Worm (Caenorhabditis elegans): Measurements from ENCODE around the gene T24A6.1.

DNA sequence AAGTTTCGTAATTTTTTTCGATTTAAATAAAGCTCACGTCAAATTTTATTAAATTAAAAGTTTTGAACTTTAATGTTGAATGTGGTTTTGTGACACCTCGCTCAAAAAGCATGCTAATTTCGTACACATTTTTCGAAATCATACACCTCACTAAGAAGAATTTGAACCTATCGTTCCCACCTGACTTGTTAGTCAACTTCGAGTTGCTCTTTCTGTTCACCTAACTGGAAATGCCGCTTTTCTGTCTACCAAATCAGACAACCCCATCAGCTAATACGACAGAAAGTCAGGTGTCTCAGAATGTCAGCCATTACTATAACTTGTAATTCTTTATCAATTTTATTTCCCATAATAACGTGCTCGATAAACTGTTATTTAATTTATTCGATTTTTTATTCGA, 28.4 kb upstream of the T24A6.1 start, which contains the start of gene srbc-66:
- TF ChIP-seq elt-3 (tag; optimal IDR thresholded peaks at IDR 0.05) (no peak), mep-1 (tag; optimal IDR thresholded peaks at IDR 0.05) (no peak)

Measured in whole organism, mixed stage, embryonic.